Worm (Caenorhabditis elegans) whole organism, midembryonic: ENCODE results near the gene cox-10.
A peak's percentile ranks its signal among the peaks of the same experiment; 100 is the strongest.

ENCODE experiments used
- T22C8.4 ChIP-seq: fragments of 200-800 bp; sonication (Bioruptor generic); IDR thresholded peaks from 2 replicates; pipeline ENCODE4 v1.3.6; 2022; ENCODE audit warnings: missing genetic modification characterization, missing compliant biosample characterization
- cog-1 ChIP-seq: sonication (generic microtip); optimal IDR thresholded peaks from 2 replicates; lab custom pipeline; 2016; ENCODE audit warnings: missing genetic modification characterization, missing compliant biosample characterization
- flt-1 ChIP-seq: fragments of 200-800 bp; sonication (Bioruptor generic); IDR thresholded peaks from 2 replicates; pipeline ENCODE4 v1.3.6; 2022; ENCODE audit warnings: missing genetic modification characterization, missing compliant biosample characterization
- klf-2 ChIP-seq: fragments of 200-800 bp; sonication (Bioruptor generic); conservative IDR thresholded peaks from 2 replicates; pipeline ENCODE4 v1.3.6; 2022; ENCODE audit warnings: missing genetic modification reagents, missing genetic modification characterization, missing compliant biosample characterization
- med-1 ChIP-seq: sonication (generic microtip); optimal IDR thresholded peaks from 2 replicates; lab custom pipeline; 2017; ENCODE audit warnings: missing genetic modification characterization, mild to moderate bottlenecking, missing compliant biosample characterization, antibody characterized with exemption, missing genetic modification reagents; ENCODE audit not compliant: insufficient read depth
- ref-1 ChIP-seq: fragments of 200-800 bp; sonication (Bioruptor generic); conservative IDR thresholded peaks from 2 replicates; pipeline ENCODE4 v1.3.6; 2022; ENCODE audit warnings: missing genetic modification reagents, missing genetic modification characterization, missing compliant biosample characterization
- tab-1 ChIP-seq: fragments of 200-800 bp; sonication (Bioruptor generic); IDR thresholded peaks from 2 replicates; pipeline ENCODE4 v1.3.6; 2022; ENCODE audit warnings: missing genetic modification characterization, missing compliant biosample characterization
- ztf-23 ChIP-seq: fragments of 200-800 bp; sonication (Bioruptor generic); IDR thresholded peaks from 2 replicates; pipeline ENCODE4 v1.3.6; 2022; ENCODE audit warnings: missing genetic modification reagents, missing genetic modification characterization, missing compliant biosample characterization
- ztf-29 ChIP-seq: fragments of 200-800 bp; sonication (Bioruptor generic); IDR thresholded peaks from 2 replicates; pipeline ENCODE4 v1.3.6; 2022; ENCODE audit warnings: missing genetic modification reagents, missing genetic modification characterization, missing compliant biosample characterization

Gene cox-10

ce11 chrII:12670877-12671864, 8.6 kb upstream of the cox-10 start:
- TF ChIP-seq ztf-23, result no peak
- peak; percentile 73 for TF ChIP-seq T22C8.4
- TF ChIP-seq flt-1 (GFP tag; lab: Robert Waterston, UW), result peak; percentile 24; the same call in 1 of the 2 replicates

ce11 chrII:12671892-12672291, 7.9 kb upstream of the cox-10 start:
- no peak for TF ChIP-seq med-1

- TF ChIP-seq med-1 (no peak), tab-1 (GFP tag; lab: Robert Waterston, UW) (no peak), ztf-29 (GFP tag; lab: Robert Waterston, UW) (no peak), ref-1 (GFP tag; lab: Robert Waterston, UW) (no peak), klf-2 (GFP tag; lab: Robert Waterston, UW) (no peak), ztf-23 (no peak), flt-1 (GFP tag; lab: Robert Waterston, UW) (no peak), T22C8.4 (no peak), cog-1 (no peak)
These were observed 7.2 kb upstream of the cox-10 start for ce11 chrII:12672512-12672911.

ce11 chrII:12673311-12673710, 6.4 kb upstream of the cox-10 start:
- no peak for TF ChIP-seq cog-1
- TF ChIP-seq T22C8.4, result no peak
- no peak for TF ChIP-seq klf-2 (GFP tag; lab: Robert Waterston, UW)
- TF ChIP-seq med-1, result no peak
- TF ChIP-seq ref-1 (GFP tag; lab: Robert Waterston, UW), result no peak
- no peak for TF ChIP-seq ztf-23
- TF ChIP-seq flt-1 (GFP tag; lab: Robert Waterston, UW), result no peak
- no peak for TF ChIP-seq ztf-29 (GFP tag; lab: Robert Waterston, UW)
- no peak for TF ChIP-seq tab-1 (GFP tag; lab: Robert Waterston, UW)

- TF ChIP-seq med-1 (no peak), klf-2 (GFP tag; lab: Robert Waterston, UW) (no peak), ref-1 (GFP tag; lab: Robert Waterston, UW) (no peak), cog-1 (no peak), tab-1 (GFP tag; lab: Robert Waterston, UW) (no peak), T22C8.4 (no peak), ztf-29 (GFP tag; lab: Robert Waterston, UW) (no peak), ztf-23 (no peak), flt-1 (GFP tag; lab: Robert Waterston, UW) (no peak)
These were observed 2.1 kb upstream of the cox-10 start, which contains the start of gene Y38E10A.22 for ce11 chrII:12677710-12677974. Y38E10A.22 (minus strand) TSS chrII:12677810.

ce11 chrII:12677975-12678866, 1.5 kb upstream of the cox-10 start:
- TF ChIP-seq klf-2 (GFP tag; lab: Robert Waterston, UW) (0 out of 2 replicates have a peak, but pooled peaks have one; percentile 55), cog-1 (peak; percentile 14), ztf-29 (GFP tag; lab: Robert Waterston, UW) (no peak; the same call in 1 of the 2 replicates), tab-1 (GFP tag; lab: Robert Waterston, UW) (peak; percentile 74), flt-1 (GFP tag; lab: Robert Waterston, UW) (peak; percentile 82), ref-1 (GFP tag; lab: Robert Waterston, UW) (no peak), med-1 (no peak), T22C8.4 (peak; percentile 56; the same call in 1 of the 2 replicates), ztf-23 (0 out of 2 replicates have a peak, but pooled peaks have one; percentile 60)

ce11 chrII:12678867-12679134, 953 bp upstream of the cox-10 start, which contains the start of gene Y38E10A.24:
Y38E10A.24 (plus strand) TSS chrII:12679035.
- TF ChIP-seq cog-1 (no peak), ztf-29 (GFP tag; lab: Robert Waterston, UW) (no peak), flt-1 (GFP tag; lab: Robert Waterston, UW) (no peak), tab-1 (GFP tag; lab: Robert Waterston, UW) (no peak), ztf-23 (no peak), med-1 (no peak), T22C8.4 (no peak), klf-2 (GFP tag; lab: Robert Waterston, UW) (no peak), ref-1 (GFP tag; lab: Robert Waterston, UW) (no peak)

ce11 chrII:12689333-12689732, 9.6 kb downstream of the cox-10 start:
- TF ChIP-seq ztf-29 (GFP tag; lab: Robert Waterston, UW) (no peak), ztf-23 (no peak), flt-1 (GFP tag; lab: Robert Waterston, UW) (no peak), tab-1 (GFP tag; lab: Robert Waterston, UW) (no peak), med-1 (no peak), ref-1 (GFP tag; lab: Robert Waterston, UW) (no peak), T22C8.4 (no peak), klf-2 (GFP tag; lab: Robert Waterston, UW) (no peak), cog-1 (no peak)

- TF ChIP-seq flt-1 (GFP tag; lab: Robert Waterston, UW) (no peak), ref-1 (GFP tag; lab: Robert Waterston, UW) (no peak), cog-1 (no peak), T22C8.4 (no peak), tab-1 (GFP tag; lab: Robert Waterston, UW) (no peak), klf-2 (GFP tag; lab: Robert Waterston, UW) (no peak), med-1 (no peak)
These were observed 11.2 kb downstream of the cox-10 start for ce11 chrII:12690905-12691304.

ce11 chrII:12691351-12691750, 11.6 kb downstream of the cox-10 start:
- TF ChIP-seq ztf-29 (GFP tag; lab: Robert Waterston, UW) (no peak), T22C8.4 (no peak), med-1 (no peak), ref-1 (GFP tag; lab: Robert Waterston, UW) (no peak), flt-1 (GFP tag; lab: Robert Waterston, UW) (no peak), klf-2 (GFP tag; lab: Robert Waterston, UW) (no peak), cog-1 (no peak), ztf-23 (no peak), tab-1 (GFP tag; lab: Robert Waterston, UW) (no peak)
